Worm (Caenorhabditis elegans) whole organism, midembryonic: ENCODE results near the gene cyp-33C11.

Experiments
- T22C8.4 ChIP-seq: fragments of 200-800 bp; sonication (Bioruptor generic); IDR thresholded peaks from 2 replicates; pipeline ENCODE4 v1.3.6; 2022; ENCODE audit warnings: missing genetic modification characterization, missing compliant biosample characterization
- flt-1 ChIP-seq: fragments of 200-800 bp; sonication (Bioruptor generic); IDR thresholded peaks from 2 replicates; pipeline ENCODE4 v1.3.6; 2022; ENCODE audit warnings: missing genetic modification characterization, missing compliant biosample characterization
- klf-2 ChIP-seq: fragments of 200-800 bp; sonication (Bioruptor generic); conservative IDR thresholded peaks from 2 replicates; pipeline ENCODE4 v1.3.6; 2022; ENCODE audit warnings: missing genetic modification reagents, missing genetic modification characterization, missing compliant biosample characterization
- ref-1 ChIP-seq: fragments of 200-800 bp; sonication (Bioruptor generic); conservative IDR thresholded peaks from 2 replicates; pipeline ENCODE4 v1.3.6; 2022; ENCODE audit warnings: missing genetic modification reagents, missing genetic modification characterization, missing compliant biosample characterization
- tab-1 ChIP-seq: fragments of 200-800 bp; sonication (Bioruptor generic); IDR thresholded peaks from 2 replicates; pipeline ENCODE4 v1.3.6; 2022; ENCODE audit warnings: missing genetic modification characterization, missing compliant biosample characterization
- ztf-29 ChIP-seq: fragments of 200-800 bp; sonication (Bioruptor generic); IDR thresholded peaks from 2 replicates; pipeline ENCODE4 v1.3.6; 2022; ENCODE audit warnings: missing genetic modification reagents, missing genetic modification characterization, missing compliant biosample characterization

- TF ChIP-seq klf-2 (GFP tag; lab: Robert Waterston, UW) (no peak), ztf-29 (GFP tag; lab: Robert Waterston, UW) (no peak), flt-1 (GFP tag; lab: Robert Waterston, UW) (0 out of 2 replicates have a peak, but pooled peaks have one; percentile 45), ref-1 (GFP tag; lab: Robert Waterston, UW) (no peak), T22C8.4 (GFP tag; lab: Robert Waterston, UW) (no peak), tab-1 (GFP tag; lab: Robert Waterston, UW) (no peak)
These were observed 12.4 kb upstream of the cyp-33C11 start for ce11 chrV:724946-725806.
